Worm (Caenorhabditis elegans) whole organism, L4 larva: ENCODE results near the gene oops-1.

ENCODE experiments used
- F26F4.8 ChIP-seq: fragments of 200-800 bp; sonication (Bioruptor generic); conservative IDR thresholded peaks from 2 replicates; pipeline ENCODE4 v1.3.6; 2022; ENCODE audit warnings: missing genetic modification characterization, missing compliant biosample characterization
- R02D3.7 ChIP-seq: fragments of 150-350 bp; sonication (generic microtip); optimal IDR thresholded peaks from 3 replicates; lab custom pipeline; 2014; ENCODE audit warnings: missing biosample characterization, missing genetic modification characterization
- Y75B8A.6 ChIP-seq: fragments of 200-800 bp; sonication (Bioruptor generic); IDR thresholded peaks from 2 replicates; pipeline ENCODE4 v1.3.6; 2022; ENCODE audit warnings: missing genetic modification reagents, missing genetic modification characterization, missing compliant biosample characterization
- aha-1 ChIP-seq: fragments of 150-350 bp; peaks from one replicate; lab custom pipeline; 2014; ENCODE audit warnings: missing biosample characterization, missing genetic modification characterization
- ceh-20 ChIP-seq: fragments of 200-800 bp; sonication (Bioruptor generic); IDR thresholded peaks from 2 replicates; pipeline ENCODE4 v1.3.6; 2022; ENCODE audit warnings: missing genetic modification reagents, missing genetic modification characterization, missing compliant biosample characterization
- ceh-32 ChIP-seq: sonication (generic microtip); optimal IDR thresholded peaks from 2 replicates; lab custom pipeline; 2016; ENCODE audit warnings: mild to moderate bottlenecking, missing genetic modification characterization, missing compliant biosample characterization; ENCODE audit not compliant: poor library complexity
- ces-1 ChIP-seq: fragments of 150-350 bp; sonication (generic microtip); optimal IDR thresholded peaks from 4 replicates; lab custom pipeline; 2014; ENCODE audit warnings: missing biosample characterization, missing genetic modification reagents, missing genetic modification characterization
- daf-16 ChIP-seq, 3 experiments: sonication (generic microtip); optimal IDR thresholded peaks; 2 replicates each; lab custom pipeline; 2016 to 2017; ENCODE audit warnings: missing genetic modification characterization in 3 of 3, missing genetic modification reagents in 3 of 3, mild to moderate bottlenecking in 2 of 3, missing compliant biosample characterization in 2 of 3, missing biosample characterization in 1 of 3, moderate library complexity in 1 of 3
- daf-8 ChIP-seq: fragments of 200-800 bp; sonication (Bioruptor generic); IDR thresholded peaks from 2 replicates; pipeline ENCODE4 v1.3.6; 2022; ENCODE audit warnings: missing genetic modification characterization, missing compliant biosample characterization
- dmd-6 ChIP-seq: fragments of 200-800 bp; sonication (Bioruptor generic); IDR thresholded peaks from 2 replicates; pipeline ENCODE4 v1.3.6; 2022; ENCODE audit warnings: missing genetic modification reagents, missing genetic modification characterization, missing compliant biosample characterization
- duxl-1 ChIP-seq: sonication (generic microtip); optimal IDR thresholded peaks from 2 replicates; lab custom pipeline; 2016; ENCODE audit warnings: mild to moderate bottlenecking, missing genetic modification characterization, moderate library complexity, missing compliant biosample characterization; ENCODE audit not compliant: poor library complexity
- dve-1 ChIP-seq: sonication (generic microtip); optimal IDR thresholded peaks from 2 replicates; lab custom pipeline; 2017; ENCODE audit warnings: antibody characterized with exemption, mild to moderate bottlenecking, missing genetic modification characterization, missing compliant biosample characterization; ENCODE audit not compliant: insufficient read depth
- hif-1 ChIP-seq, 2 experiments: sonication (generic microtip); optimal IDR thresholded peaks; 2 replicates each; lab custom pipeline; 2016 to 2017; ENCODE audit warnings: missing compliant biosample characterization in 2 of 2, missing genetic modification characterization in 2 of 2, missing genetic modification reagents in 2 of 2, missing genotype in 2 of 2, mild to moderate bottlenecking in 1 of 2
- hlh-11 ChIP-seq: fragments of 200-800 bp; sonication (Bioruptor generic); optimal IDR thresholded peaks from 2 replicates; lab custom pipeline; 2018; ENCODE audit warnings: mild to moderate bottlenecking, missing genetic modification characterization, missing compliant biosample characterization
- hlh-30 ChIP-seq: sonication (generic microtip); optimal IDR thresholded peaks from 2 replicates; lab custom pipeline; 2017; ENCODE audit warnings: antibody characterized with exemption, mild to moderate bottlenecking, missing genetic modification characterization, missing compliant biosample characterization; ENCODE audit not compliant: insufficient read depth
- lim-7 ChIP-seq: fragments of 200-800 bp; sonication (Bioruptor generic); IDR thresholded peaks from 2 replicates; pipeline ENCODE4 v1.3.6; 2022; ENCODE audit warnings: missing genetic modification characterization, missing compliant biosample characterization
- lin-29 ChIP-seq: fragments of 200-800 bp; sonication (Bioruptor generic); IDR thresholded peaks from 2 replicates; pipeline ENCODE4 v1.3.6; 2022; ENCODE audit warnings: missing genetic modification reagents, missing genetic modification characterization, missing compliant biosample characterization
- lin-38 ChIP-seq: fragments of 200-800 bp; sonication (Bioruptor generic); IDR thresholded peaks from 2 replicates; pipeline ENCODE4 v1.3.6; 2022; ENCODE audit warnings: missing genetic modification reagents, missing genetic modification characterization, missing compliant biosample characterization
- lsy-2 ChIP-seq, 2 experiments: fragments of 150-350 bp in 1 of 2; sonication (generic microtip) in 1 of 2; optimal IDR thresholded peaks; 2 replicates each; lab custom pipeline; 2014 to 2017; ENCODE audit warnings: missing biosample characterization in 2 of 2, missing genetic modification characterization in 2 of 2
- madf-5 ChIP-seq, 2 experiments: fragments of 200-800 bp; sonication (Bioruptor generic); IDR thresholded peaks; 2 replicates each; pipeline ENCODE4 v1.3.6; 2022; ENCODE audit warnings: missing compliant biosample characterization in 2 of 2, missing genetic modification characterization in 2 of 2
- mdl-1 ChIP-seq, 2 experiments: fragments of 150-350 bp in 1 of 2; sonication (generic microtip) in 1 of 2; optimal IDR thresholded peaks; 2 replicates each; lab custom pipeline; 2014 to 2017; ENCODE audit warnings: missing biosample characterization in 2 of 2, missing genetic modification characterization in 2 of 2
- mep-1 ChIP-seq: fragments of 150-350 bp; sonication (generic microtip); optimal IDR thresholded peaks from 3 replicates; lab custom pipeline; 2014; ENCODE audit warnings: missing biosample characterization, missing genetic modification characterization
- mxl-3 ChIP-seq: fragments of 200-800 bp; sonication (Bioruptor generic); optimal IDR thresholded peaks from 2 replicates; lab custom pipeline; 2018; ENCODE audit warnings: mild to moderate bottlenecking, missing genetic modification characterization, missing compliant biosample characterization
- nhr-10 ChIP-seq: fragments of 150-350 bp; optimal IDR thresholded peaks from 2 replicates; lab custom pipeline; 2014; ENCODE audit warnings: missing biosample characterization, missing genetic modification characterization
- nhr-102 ChIP-seq: sonication (generic microtip); optimal IDR thresholded peaks from 2 replicates; lab custom pipeline; 2016; ENCODE audit warnings: mild to moderate bottlenecking, missing genetic modification characterization, moderate library complexity, missing compliant biosample characterization
- nhr-28 ChIP-seq: fragments of 150-350 bp; optimal IDR thresholded peaks from 2 replicates; lab custom pipeline; 2014; ENCODE audit warnings: missing biosample characterization, missing genetic modification characterization
- nhr-41 ChIP-seq: fragments of 200-800 bp; sonication (Bioruptor generic); IDR thresholded peaks from 2 replicates; pipeline ENCODE4 v1.3.6; 2022; ENCODE audit warnings: missing genetic modification reagents, missing genetic modification characterization, missing compliant biosample characterization
- nhr-48 ChIP-seq: sonication (generic microtip); optimal IDR thresholded peaks from 2 replicates; lab custom pipeline; 2016; ENCODE audit warnings: mild to moderate bottlenecking, missing genetic modification characterization, missing compliant biosample characterization
- nhr-6 ChIP-seq: fragments of 150-350 bp; optimal IDR thresholded peaks from 2 replicates; lab custom pipeline; 2014; ENCODE audit warnings: missing biosample characterization, missing genetic modification characterization
- nhr-77 ChIP-seq: fragments of 150-350 bp; optimal IDR thresholded peaks from 2 replicates; lab custom pipeline; 2014; ENCODE audit warnings: missing biosample characterization, missing genetic modification characterization
- pha-4 ChIP-seq, 2 experiments: fragments of 150-350 bp in 1 of 2; fragments of 200-800 bp in 1 of 2; sonication (Bioruptor generic) in 1 of 2; IDR thresholded peaks in 1 of 2; optimal IDR thresholded peaks in 1 of 2; 2 replicates each; pipeline versions ENCODE4 v1.3.6 to Lab custom; 2014 to 2022; ENCODE audit warnings: missing genetic modification characterization in 2 of 2, missing genetic modification reagents in 2 of 2, missing biosample characterization in 1 of 2, missing compliant biosample characterization in 1 of 2
- pqm-1 ChIP-seq: sonication (generic microtip); optimal IDR thresholded peaks from 2 replicates; lab custom pipeline; 2017; ENCODE audit warnings: missing biosample characterization, missing genetic modification characterization
- rbr-2 ChIP-seq: sonication (generic microtip); optimal IDR thresholded peaks from 2 replicates; lab custom pipeline; 2016; ENCODE audit warnings: missing genotype, missing genetic modification characterization, missing compliant biosample characterization
- skn-1 ChIP-seq: fragments of 150-350 bp; optimal IDR thresholded peaks from 2 replicates; lab custom pipeline; 2014; ENCODE audit warnings: missing biosample characterization, missing genetic modification characterization
- snpc-4 ChIP-seq: fragments of 150-350 bp; optimal IDR thresholded peaks from 2 replicates; lab custom pipeline; 2014; ENCODE audit warnings: missing biosample characterization, missing genetic modification characterization
- unc-39 ChIP-seq: sonication (generic microtip); optimal IDR thresholded peaks from 2 replicates; lab custom pipeline; 2017; ENCODE audit warnings: missing biosample characterization, missing genetic modification characterization
- zfp-2 ChIP-seq: sonication (generic microtip); optimal IDR thresholded peaks from 2 replicates; lab custom pipeline; 2016; ENCODE audit warnings: mild to moderate bottlenecking, missing genetic modification characterization, missing compliant biosample characterization
- ztf-7 ChIP-seq: fragments of 150-350 bp; optimal IDR thresholded peaks from 2 replicates; lab custom pipeline; 2014; ENCODE audit warnings: missing biosample characterization, missing genetic modification characterization

The oops-1 gene

DNA sequence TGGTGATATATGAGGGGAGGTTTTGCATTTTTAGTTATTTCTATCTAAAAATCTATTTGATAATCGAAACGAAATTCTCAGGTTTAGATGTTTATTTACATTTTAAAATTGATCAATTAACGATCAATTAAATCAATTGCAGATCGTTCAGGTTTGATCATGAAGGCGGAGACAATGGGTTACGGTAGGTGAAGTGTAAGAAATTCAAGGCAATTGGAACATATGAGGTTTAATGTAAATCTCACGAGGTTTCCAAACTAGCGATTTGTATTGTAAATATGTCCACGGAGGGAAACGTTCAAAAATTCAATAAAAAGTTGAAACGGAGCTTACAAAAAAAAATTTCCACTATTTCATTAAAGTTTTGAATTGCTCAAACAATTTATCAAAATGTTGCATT is 34.4 kb downstream of the oops-1 start:
- TF ChIP-seq pqm-1 (tag; lab: Kevin White, UChicago): no peak
- peak in 1 of 2 experiments; percentile 57 for TF ChIP-seq lsy-2 (tag; optimal IDR thresholded peaks at IDR 0.05; lab: Kevin White, UChicago)
- no peak for TF ChIP-seq madf-5 (GFP tag; IDR thresholded peaks at IDR 0.05; lab: Robert Waterston, UW)

DNA sequence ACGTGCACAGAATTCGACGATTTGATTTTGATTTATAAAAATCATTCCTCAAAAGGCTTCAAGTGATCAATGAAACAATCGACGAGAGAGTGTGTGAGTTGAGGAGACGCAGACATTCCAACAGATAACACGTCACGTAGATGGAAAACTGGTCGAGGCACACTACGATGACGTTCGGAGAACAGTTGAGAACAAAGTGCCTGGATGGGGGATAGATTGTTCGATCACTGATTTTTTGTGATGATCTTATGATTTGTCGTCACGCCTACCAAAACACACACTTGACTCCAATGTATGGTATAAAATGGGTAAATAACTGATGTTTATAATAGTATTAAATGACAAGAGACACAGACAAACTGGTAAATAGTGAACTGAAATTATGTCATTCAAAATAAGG is 35.6 kb downstream of the oops-1 start:
- TF ChIP-seq hlh-30 (tag; lab: Kevin White, UChicago): peak; percentile 84
- TF ChIP-seq mdl-1 (tag; optimal IDR thresholded peaks at IDR 0.05; lab: Kevin White, UChicago): peak in 1 of 2 experiments; percentile 65
- no peak for TF ChIP-seq ceh-20
- TF ChIP-seq snpc-4 (tag; lab: Kevin White, UChicago): no peak
- no peak for TF ChIP-seq lin-38 (GFP tag; lab: Robert Waterston, UW)
- no peak for TF ChIP-seq ces-1 (GFP tag; lab: Kevin White, UChicago)
- TF ChIP-seq nhr-6 (tag; lab: Kevin White, UChicago): no peak
- TF ChIP-seq lim-7 (GFP tag; lab: Robert Waterston, UW): no peak
- no peak for TF ChIP-seq ceh-32 (tag; lab: Kevin White, UChicago)
- peak; percentile 69 for TF ChIP-seq nhr-10 (tag; lab: Kevin White, UChicago)
- peak; percentile 75 for TF ChIP-seq nhr-102
- TF ChIP-seq nhr-77 (tag; lab: Kevin White, UChicago): peak; percentile 38
- no peak for TF ChIP-seq zfp-2 (tag; lab: Kevin White, UChicago)
- TF ChIP-seq mep-1 (tag; lab: Kevin White, UChicago): peak; percentile 11
- no peak for TF ChIP-seq unc-39 (tag; lab: Kevin White, UChicago)
- peak; percentile 38 for TF ChIP-seq mxl-3 (GFP tag; lab: Kevin White, UChicago)
- peak; percentile 47 for TF ChIP-seq dmd-6 (GFP tag; lab: Robert Waterston, UW)
- TF ChIP-seq Y75B8A.6 (GFP tag; lab: Robert Waterston, UW): no peak
- no peak for TF ChIP-seq pha-4 (GFP tag; IDR thresholded peaks at IDR 0.05; lab: Robert Waterston, UW)
- no peak for TF ChIP-seq pha-4 (tag; optimal IDR thresholded peaks at IDR 0.05; lab: Kevin White, UChicago)
- TF ChIP-seq daf-8: no peak
- TF ChIP-seq ztf-7 (tag; lab: Kevin White, UChicago): peak; percentile 20
- peak; percentile 4 for TF ChIP-seq rbr-2 (tag; lab: Kevin White, UChicago)
- TF ChIP-seq hif-1 (tag; optimal IDR thresholded peaks at IDR 0.05; lab: Kevin White, UChicago): peak in 1 of 2 experiments; percentile 67
- TF ChIP-seq R02D3.7: no peak
- peak; percentile 81 for TF ChIP-seq nhr-48 (tag; lab: Kevin White, UChicago)
- no peak for TF ChIP-seq lin-29
- TF ChIP-seq lsy-2 (tag; optimal IDR thresholded peaks at IDR 0.05; lab: Kevin White, UChicago): peak; percentile 36 to 38
- TF ChIP-seq hlh-11 (tag; lab: Kevin White, UChicago): peak; percentile 89
- peak; percentile 36 for TF ChIP-seq duxl-1
- peak; percentile 88 for TF ChIP-seq nhr-28
- no peak for TF ChIP-seq nhr-41
- peak; percentile 93 for TF ChIP-seq dve-1 (tag; lab: Kevin White, UChicago)
- no peak for TF ChIP-seq skn-1 (tag; lab: Kevin White, UChicago)
- TF ChIP-seq daf-16 (GFP tag; optimal IDR thresholded peaks at IDR 0.05; lab: Kevin White, UChicago): no peak
- TF ChIP-seq daf-16 (tag; optimal IDR thresholded peaks at IDR 0.05; lab: Kevin White, UChicago): peak; percentile 47
- TF ChIP-seq aha-1 (tag; lab: Kevin White, UChicago): peak; percentile 82
- TF ChIP-seq pqm-1 (tag; lab: Kevin White, UChicago): peak; percentile 40
- no peak for TF ChIP-seq F26F4.8 (GFP tag; lab: Robert Waterston, UW)
